Fruit fly (Drosophila melanogaster) whole organism, embryonic: ENCODE results near the gene CG13029.
A peak's percentile ranks its signal among the peaks of the same experiment; 100 is the strongest.

ENCODE experiments used
- ATbp ChIP-seq: fragments of 200-800 bp; sonication (Bioruptor generic); optimal IDR thresholded peaks from 2 replicates; lab custom pipeline; 2017; ENCODE audit warnings: missing biosample characterization, mild to moderate bottlenecking, missing genetic modification characterization, missing genetic modification reagents
- C15 ChIP-seq: fragments of 200-800 bp; sonication (Bioruptor generic); IDR thresholded peaks from 3 replicates; pipeline ENCODE4 v1.3.6; 2022; ENCODE audit warnings: missing biosample characterization, missing genetic modification characterization
- CG10654 ChIP-seq: fragments of 200-800 bp; sonication (Bioruptor generic); optimal IDR thresholded peaks from 2 replicates; lab custom pipeline; 2016; ENCODE audit warnings: missing biosample characterization, missing genetic modification characterization
- CG11456 ChIP-seq: fragments of 200-800 bp; sonication (Bioruptor generic); IDR thresholded peaks from 3 replicates; pipeline ENCODE4 v1.3.6; 2022; ENCODE audit warnings: missing biosample characterization, missing genetic modification characterization
- CG11695 ChIP-seq: fragments of 200-800 bp; sonication (Bioruptor generic); IDR thresholded peaks from 3 replicates; pipeline ENCODE4 v1.3.6; 2022; ENCODE audit warnings: missing biosample characterization, missing genetic modification characterization
- CG12659 ChIP-seq: fragments of 200-800 bp; sonication (Bioruptor generic); optimal IDR thresholded peaks from 3 replicates; lab custom pipeline; 2017; ENCODE audit warnings: mild to moderate bottlenecking, missing biosample characterization, missing genetic modification reagents, missing genetic modification characterization
- CG13424 ChIP-seq: fragments of 200-800 bp; sonication (Bioruptor generic); optimal IDR thresholded peaks from 2 replicates; lab custom pipeline; 2019; ENCODE audit warnings: missing biosample characterization, mild to moderate bottlenecking, missing genetic modification characterization, moderate library complexity
- CG14014 ChIP-seq: fragments of 200-800 bp; sonication (Bioruptor generic); IDR thresholded peaks from 2 replicates; pipeline ENCODE4 v1.3.6; 2022; ENCODE audit warnings: missing biosample characterization, missing genetic modification characterization
- CG16779 ChIP-seq: fragments of 200-800 bp; sonication (Bioruptor generic); IDR thresholded peaks from 2 replicates; pipeline ENCODE4 v1.3.6; 2022; ENCODE audit warnings: missing biosample characterization, missing genetic modification characterization
- CG2202 ChIP-seq: fragments of 200-800 bp; sonication (Bioruptor generic); optimal IDR thresholded peaks from 2 replicates; lab custom pipeline; 2018; ENCODE audit warnings: missing biosample characterization, mild to moderate bottlenecking, missing genetic modification characterization
- CG2678 ChIP-seq: fragments of 200-800 bp; sonication (Bioruptor generic); optimal IDR thresholded peaks from 3 replicates; lab custom pipeline; 2019; ENCODE audit warnings: missing biosample characterization, mild to moderate bottlenecking, missing genetic modification characterization, moderate library complexity
- CG3407 ChIP-seq: fragments of 200-800 bp; sonication (Bioruptor generic); optimal IDR thresholded peaks from 2 replicates; lab custom pipeline; 2018; ENCODE audit warnings: missing biosample characterization, mild to moderate bottlenecking, missing genetic modification characterization
- CG4360 ChIP-seq: fragments of 200-800 bp; sonication (Bioruptor generic); IDR thresholded peaks from 2 replicates; pipeline ENCODE4 v1.3.6; 2022; ENCODE audit warnings: missing biosample characterization, missing genetic modification characterization
- CG4707 ChIP-seq: fragments of 200-800 bp; sonication (Bioruptor generic); optimal IDR thresholded peaks from 2 replicates; lab custom pipeline; 2018; ENCODE audit warnings: missing biosample characterization, mild to moderate bottlenecking, missing genetic modification characterization, moderate library complexity
- CG6689 ChIP-seq: fragments of 200-800 bp; sonication (Bioruptor generic); IDR thresholded peaks from 2 replicates; pipeline ENCODE4 v1.3.6; 2022; ENCODE audit warnings: missing biosample characterization, missing genetic modification characterization
- CG6854 ChIP-seq: fragments of 200-800 bp; sonication (Bioruptor generic); optimal IDR thresholded peaks from 3 replicates; lab custom pipeline; 2017; ENCODE audit warnings: missing biosample characterization, mild to moderate bottlenecking, missing genetic modification characterization
- CG8924 ChIP-seq: fragments of 200-800 bp; optimal IDR thresholded peaks from 3 replicates; lab custom pipeline; 2019; ENCODE audit warnings: missing biosample characterization, mild to moderate bottlenecking, missing genetic modification characterization, moderate library complexity
- CkIIα-i1 ChIP-seq: fragments of 200-800 bp; sonication (Bioruptor generic); IDR thresholded peaks from 2 replicates; pipeline ENCODE4 v1.3.6; 2022; ENCODE audit warnings: missing biosample characterization, missing genetic modification characterization
- CoRest ChIP-seq: fragments of 200-800 bp; sonication (Bioruptor generic); optimal IDR thresholded peaks from 3 replicates; lab custom pipeline; 2018; ENCODE audit warnings: missing biosample characterization, mild to moderate bottlenecking, missing genetic modification characterization, moderate library complexity
- Dip2 ChIP-seq: fragments of 200-800 bp; sonication (Bioruptor generic); IDR thresholded peaks from 2 replicates; pipeline ENCODE4 v1.3.6; 2022; ENCODE audit warnings: missing biosample characterization, missing genetic modification characterization
- Drgx ChIP-seq: fragments of 200-800 bp; sonication (Bioruptor generic); IDR thresholded peaks from 2 replicates; pipeline ENCODE4 v1.3.6; 2022; ENCODE audit warnings: missing biosample characterization, missing genetic modification characterization
- GATAe ChIP-seq: fragments of 200-800 bp; sonication (Bioruptor generic); conservative IDR thresholded peaks from 2 replicates; pipeline ENCODE4 v1.3.6; 2022; ENCODE audit warnings: missing biosample characterization, missing genetic modification characterization
- Hsf ChIP-seq: fragments of 200-800 bp; sonication (Bioruptor generic); optimal IDR thresholded peaks from 3 replicates; lab custom pipeline; 2016; ENCODE audit warnings: missing biosample characterization, missing genetic modification characterization
- MESR4 ChIP-seq: fragments of 200-800 bp; sonication (Bioruptor generic); optimal IDR thresholded peaks from 2 replicates; lab custom pipeline; 2018; ENCODE audit warnings: missing biosample characterization, mild to moderate bottlenecking, missing genetic modification characterization, moderate library complexity
- MTF-1 ChIP-seq: fragments of 200-800 bp; sonication (Bioruptor generic); optimal IDR thresholded peaks from 2 replicates; lab custom pipeline; 2018; ENCODE audit warnings: missing biosample characterization, mild to moderate bottlenecking, missing genetic modification characterization, borderline replicate concordance
- Med ChIP-seq: fragments of 200-800 bp; sonication (Bioruptor generic); peaks from one replicate; lab custom pipeline; 2016; ENCODE audit warnings: missing biosample characterization, missing genetic modification characterization, mild to moderate bottlenecking, inconsistent platforms, moderate library complexity
- NC2α ChIP-seq: fragments of 200-800 bp; sonication (Bioruptor generic); optimal IDR thresholded peaks from 2 replicates; lab custom pipeline; 2016; ENCODE audit warnings: missing biosample characterization, missing genetic modification characterization
- Nf-YB ChIP-seq: fragments of 200-800 bp; sonication (Bioruptor generic); optimal IDR thresholded peaks from 3 replicates; lab custom pipeline; 2019; ENCODE audit warnings: missing biosample characterization, mild to moderate bottlenecking, missing genetic modification characterization, moderate library complexity
- Pdp1 ChIP-seq, 2 experiments: fragments of 200-800 bp; sonication (Bioruptor generic); optimal IDR thresholded peaks; 3 replicates each; lab custom pipeline; 2016; ENCODE audit warnings: missing biosample characterization in 2 of 2, missing genetic modification characterization in 2 of 2, mild to moderate bottlenecking in 1 of 2, moderate library complexity in 1 of 2
- Scr ChIP-seq: fragments of 200-800 bp; sonication (Bioruptor generic); IDR thresholded peaks from 2 replicates; pipeline ENCODE4 v1.3.6; 2022; ENCODE audit warnings: missing biosample characterization, missing genetic modification characterization; ENCODE audit not compliant: partially characterized antibody
- Six4 ChIP-seq: fragments of 200-800 bp; sonication (Bioruptor generic); optimal IDR thresholded peaks from 2 replicates; lab custom pipeline; 2016; ENCODE audit warnings: missing biosample characterization, missing genetic modification characterization
- Xrp1 ChIP-seq: fragments of 200-800 bp; sonication (Bioruptor generic); IDR thresholded peaks from 2 replicates; pipeline ENCODE4 v1.3.6; 2022; ENCODE audit warnings: missing biosample characterization, missing genetic modification characterization
- bcd ChIP-seq: fragments of 200-800 bp; sonication (Bioruptor generic); optimal IDR thresholded peaks from 2 replicates; lab custom pipeline; 2017; ENCODE audit warnings: missing biosample characterization, mild to moderate bottlenecking, missing genetic modification characterization
- bsh ChIP-seq, 2 experiments: fragments of 200-800 bp; sonication (Bioruptor generic); optimal IDR thresholded peaks; 2 replicates each; lab custom pipeline; 2017 to 2018; ENCODE audit warnings: mild to moderate bottlenecking in 2 of 2, missing biosample characterization in 2 of 2, missing genetic modification characterization in 2 of 2, moderate library complexity in 1 of 2
- chm ChIP-seq: fragments of 200-800 bp; sonication (Bioruptor generic); IDR thresholded peaks from 2 replicates; pipeline ENCODE4 v1.3.6; 2022; ENCODE audit warnings: missing biosample characterization, missing genetic modification characterization
- disco-r ChIP-seq: fragments of 200-800 bp; sonication (Bioruptor generic); optimal IDR thresholded peaks from 2 replicates; lab custom pipeline; 2016; ENCODE audit warnings: missing biosample characterization, missing genetic modification characterization
- dmrt11E ChIP-seq: fragments of 200-800 bp; sonication (Bioruptor generic); optimal IDR thresholded peaks from 3 replicates; lab custom pipeline; 2018; ENCODE audit warnings: missing biosample characterization, mild to moderate bottlenecking, missing genetic modification characterization, moderate library complexity
- gfzf ChIP-seq: fragments of 200-800 bp; sonication (Bioruptor generic); optimal IDR thresholded peaks from 2 replicates; lab custom pipeline; 2016; ENCODE audit warnings: missing biosample characterization, mild to moderate bottlenecking, missing genetic modification characterization, moderate library complexity
- grn ChIP-seq: fragments of 200-800 bp; sonication (Bioruptor generic); optimal IDR thresholded peaks from 3 replicates; lab custom pipeline; 2017; ENCODE audit warnings: missing biosample characterization, missing genetic modification characterization
- hb ChIP-seq: fragments of 200-800 bp; sonication (Bioruptor generic); IDR thresholded peaks from 3 replicates; pipeline ENCODE4 v1.3.6; 2022; ENCODE audit warnings: missing biosample characterization, missing genetic modification characterization; ENCODE audit not compliant: partially characterized antibody
- insv ChIP-seq, 2 experiments: fragments of 200-800 bp; sonication (Bioruptor generic); optimal IDR thresholded peaks; 3 replicates each; lab custom pipeline; 2016 to 2018; ENCODE audit warnings: missing biosample characterization in 2 of 2, missing genetic modification characterization in 2 of 2
- maf-S ChIP-seq: fragments of 200-800 bp; sonication (Bioruptor generic); optimal IDR thresholded peaks from 2 replicates; lab custom pipeline; 2016; ENCODE audit warnings: missing biosample characterization, missing genetic modification characterization
- mld ChIP-seq: fragments of 200-800 bp; sonication (Bioruptor generic); IDR thresholded peaks from 3 replicates; pipeline ENCODE4 v1.3.6; 2022; ENCODE audit warnings: missing biosample characterization, missing genetic modification characterization; ENCODE audit not compliant: partially characterized antibody
- peb ChIP-seq: fragments of 200-800 bp; sonication (Bioruptor generic); IDR thresholded peaks from 2 replicates; pipeline ENCODE4 v1.3.6; 2022; ENCODE audit warnings: missing biosample characterization, missing genetic modification characterization
- pum ChIP-seq: fragments of 200-800 bp; sonication (Bioruptor generic); optimal IDR thresholded peaks from 2 replicates; lab custom pipeline; 2016; ENCODE audit warnings: missing biosample characterization, missing genetic modification characterization
- sna ChIP-seq: fragments of 200-800 bp; sonication (Bioruptor generic); IDR thresholded peaks from 2 replicates; pipeline ENCODE4 v1.3.6; 2022; ENCODE audit warnings: missing biosample characterization, missing genetic modification characterization; ENCODE audit not compliant: partially characterized antibody
- sob ChIP-seq: fragments of 200-800 bp; sonication (Bioruptor generic); IDR thresholded peaks from 2 replicates; pipeline ENCODE4 v1.3.6; 2022; ENCODE audit warnings: missing biosample characterization, missing genetic modification characterization
- tgo ChIP-seq: fragments of 200-800 bp; sonication (Bioruptor generic); IDR thresholded peaks from 3 replicates; pipeline ENCODE4 v1.3.6; 2022; ENCODE audit warnings: missing biosample characterization, missing genetic modification characterization
- tll ChIP-seq, 2 experiments: fragments of 200-800 bp in 1 of 2; fragments of >200 bp in 1 of 2; sonication (Bioruptor generic) in 1 of 2; optimal IDR thresholded peaks; 2 replicates each; lab custom pipeline; 2017 to 2019; ENCODE audit warnings: missing biosample characterization in 2 of 2, missing genetic modification characterization in 2 of 2, mild to moderate bottlenecking in 1 of 2, moderate library complexity in 1 of 2
- trem ChIP-seq: fragments of 200-800 bp; optimal IDR thresholded peaks from 3 replicates; lab custom pipeline; 2019; ENCODE audit warnings: missing biosample characterization, mild to moderate bottlenecking, missing genetic modification characterization, moderate library complexity
- zf30C ChIP-seq: fragments of 200-800 bp; sonication (Bioruptor generic); optimal IDR thresholded peaks from 3 replicates; lab custom pipeline; 2018; ENCODE audit warnings: missing biosample characterization, mild to moderate bottlenecking, missing genetic modification characterization

CG13029 gene

dm6 chr3L:16840540-16840939 is 19.9 kb upstream of the CG13029 start (continued):
- TF ChIP-seq pum (no peak), CG4707 (GFP tag; lab: Kevin White, UChicago) (no peak), Hsf (GFP tag; lab: Kevin White, UChicago) (peak; percentile 6), Scr (GFP tag; lab: Robert Waterston, UW) (no peak), C15 (GFP tag; lab: Robert Waterston, UW) (no peak), bcd (no peak), MTF-1 (GFP tag; lab: Kevin White, UChicago) (no peak), CG16779 (GFP tag; lab: Robert Waterston, UW) (no peak; the same call in 1 of the 2 replicates), dmrt11E (tag; lab: Kevin White, UChicago) (no peak), CG3407 (GFP tag; lab: Kevin White, UChicago) (no peak), Nf-YB (GFP tag; lab: Kevin White, UChicago) (peak; percentile 9), peb (GFP tag; lab: Robert Waterston, UW) (no peak), insv (GFP tag; optimal IDR thresholded peaks at IDR 0.05; lab: Kevin White, UChicago) (no peak), ATbp (GFP tag; lab: Kevin White, UChicago) (no peak), CG2202 (tag; lab: Kevin White, UChicago) (no peak), sob (GFP tag; lab: Robert Waterston, UW) (0 out of 2 replicates have a peak, but pooled peaks have one; percentile 6), zf30C (GFP tag; lab: Kevin White, UChicago) (no peak), tgo (GFP tag; lab: Robert Waterston, UW) (peak; percentile 22; the same call in 2 of the 3 replicates), disco-r (GFP tag; lab: Kevin White, UChicago) (no peak), CG10654 (GFP tag; lab: Kevin White, UChicago) (no peak), Xrp1 (no peak), Drgx (no peak), CG4360 (GFP tag; lab: Robert Waterston, UW) (no peak), MESR4 (no peak), CG6854 (GFP tag; lab: Kevin White, UChicago) (no peak), mld (GFP tag; lab: Robert Waterston, UW) (no peak), bsh (GFP tag; optimal IDR thresholded peaks at IDR 0.05; lab: Kevin White, UChicago) (no peak), CG8924 (tag; lab: Kevin White, UChicago) (peak; percentile 34), CG12659 (GFP tag; lab: Kevin White, UChicago) (peak; percentile 41), chm (no peak), Pdp1 (GFP tag; optimal IDR thresholded peaks at IDR 0.05; lab: Kevin White, UChicago) (peak in 1 of 2 experiments; percentile 9), CoRest (tag; lab: Kevin White, UChicago) (peak; percentile 58), CG13424 (tag; lab: Kevin White, UChicago) (peak; percentile 55), CkIIα-i1 (no peak), grn (peak; percentile 17), CG6689 (GFP tag; lab: Robert Waterston, UW) (no peak), CG11695 (GFP tag; lab: Robert Waterston, UW) (peak; percentile 69), CG2678 (peak; percentile 67), CG14014 (GFP tag; lab: Robert Waterston, UW) (no peak), NC2α (GFP tag; lab: Kevin White, UChicago) (no peak), gfzf (no peak), sna (no peak), Med (GFP tag; lab: Kevin White, UChicago) (peak; percentile 75), hb (GFP tag; lab: Robert Waterston, UW) (no peak), trem (tag; lab: Kevin White, UChicago) (no peak), CG11456 (GFP tag; lab: Robert Waterston, UW) (no peak), tll (GFP tag; optimal IDR thresholded peaks at IDR 0.05; lab: Kevin White, UChicago) (no peak), Six4 (GFP tag; lab: Kevin White, UChicago) (no peak), Dip2 (GFP tag; lab: Robert Waterston, UW) (no peak), GATAe (GFP tag; lab: Robert Waterston, UW) (no peak), maf-S (GFP tag; lab: Kevin White, UChicago) (no peak)
